Fruit fly (Drosophila melanogaster) whole organism, embryonic: ENCODE results near the gene CG31897.

ENCODE experiments used
- Atf-2 ChIP-seq: fragments of 200-800 bp; sonication (Bioruptor generic); optimal IDR thresholded peaks from 2 replicates; lab custom pipeline; 2016; ENCODE audit warnings: missing biosample characterization, missing genetic modification characterization
- BEAF-32 ChIP-seq: fragments of 200-800 bp; sonication (Bioruptor generic); optimal IDR thresholded peaks from 3 replicates; lab custom pipeline; 2017; ENCODE audit warnings: missing biosample characterization, missing genetic modification characterization, mild to moderate bottlenecking, moderate library complexity, missing genetic modification reagents
- Bgb ChIP-seq: fragments of 200-800 bp; sonication (Bioruptor generic); IDR thresholded peaks from 2 replicates; pipeline ENCODE4 v1.3.6; 2022; ENCODE audit warnings: missing biosample characterization, missing genetic modification characterization; ENCODE audit not compliant: partially characterized antibody
- Blimp-1 ChIP-seq: fragments of 200-800 bp; sonication (Bioruptor generic); optimal IDR thresholded peaks from 3 replicates; lab custom pipeline; 2018; ENCODE audit warnings: missing biosample characterization, missing genetic modification characterization, mild to moderate bottlenecking, moderate library complexity, missing genetic modification reagents
- CG12155 ChIP-seq: fragments of 200-800 bp; sonication (Bioruptor generic); optimal IDR thresholded peaks from 3 replicates; lab custom pipeline; 2016; ENCODE audit warnings: missing biosample characterization, missing genetic modification characterization
- CG14014 ChIP-seq: fragments of 200-800 bp; sonication (Bioruptor generic); IDR thresholded peaks from 2 replicates; pipeline ENCODE4 v1.3.6; 2022; ENCODE audit warnings: missing biosample characterization, missing genetic modification characterization
- CG1603 ChIP-seq: fragments of 200-800 bp; sonication (Bioruptor generic); optimal IDR thresholded peaks from 2 replicates; lab custom pipeline; 2019; ENCODE audit warnings: missing biosample characterization, mild to moderate bottlenecking, missing genetic modification characterization, moderate library complexity
- CG17328 ChIP-seq: fragments of 200-800 bp; sonication (Bioruptor generic); IDR thresholded peaks from 2 replicates; pipeline ENCODE4 v1.3.6; 2022; ENCODE audit warnings: missing biosample characterization, missing genetic modification characterization
- CG17802 ChIP-seq: fragments of 200-800 bp; sonication (Bioruptor generic); optimal IDR thresholded peaks from 2 replicates; lab custom pipeline; 2018; ENCODE audit warnings: missing biosample characterization, mild to moderate bottlenecking, missing genetic modification characterization, moderate library complexity
- CG17829 ChIP-seq: fragments of 200-800 bp; optimal IDR thresholded peaks from 2 replicates; lab custom pipeline; 2019; ENCODE audit warnings: missing biosample characterization, mild to moderate bottlenecking, missing genetic modification characterization, moderate library complexity
- CG31365 ChIP-seq: fragments of 200-800 bp; sonication (Bioruptor generic); optimal IDR thresholded peaks from 2 replicates; lab custom pipeline; 2018; ENCODE audit warnings: missing biosample characterization, mild to moderate bottlenecking, missing genetic modification characterization
- CG32532 ChIP-seq: fragments of 200-800 bp; sonication (Bioruptor generic); IDR thresholded peaks from 2 replicates; pipeline ENCODE4 v1.3.6; 2022; ENCODE audit warnings: missing biosample characterization, missing genetic modification characterization
- CG34376 ChIP-seq: fragments of 200-800 bp; sonication (Bioruptor generic); optimal IDR thresholded peaks from 2 replicates; lab custom pipeline; 2018; ENCODE audit warnings: missing biosample characterization, mild to moderate bottlenecking, missing genetic modification characterization
- CG4360 ChIP-seq: fragments of 200-800 bp; sonication (Bioruptor generic); IDR thresholded peaks from 2 replicates; pipeline ENCODE4 v1.3.6; 2022; ENCODE audit warnings: missing biosample characterization, missing genetic modification characterization
- CG4617 ChIP-seq: fragments of 200-800 bp; sonication (Bioruptor generic); optimal IDR thresholded peaks from 3 replicates; lab custom pipeline; 2016; ENCODE audit warnings: missing biosample characterization, missing genetic modification characterization, borderline replicate concordance
- CG7357 ChIP-seq: fragments of 200-800 bp; sonication (Bioruptor generic); IDR thresholded peaks from 3 replicates; pipeline ENCODE4 v1.3.6; 2022; ENCODE audit warnings: missing biosample characterization, missing genetic modification characterization
- CG7928 ChIP-seq: fragments of 200-800 bp; sonication (Bioruptor generic); optimal IDR thresholded peaks from 2 replicates; lab custom pipeline; 2017; ENCODE audit warnings: missing biosample characterization, mild to moderate bottlenecking, missing genetic modification characterization
- CG8478 ChIP-seq: fragments of >200 bp; optimal IDR thresholded peaks from 2 replicates; lab custom pipeline; 2018
- CG9215 ChIP-seq: fragments of 200-800 bp; sonication (Bioruptor generic); IDR thresholded peaks from 2 replicates; pipeline ENCODE4 v1.3.6; 2022; ENCODE audit warnings: missing biosample characterization, missing genetic modification characterization
- CHES-1-like ChIP-seq: fragments of 200-800 bp; sonication (Bioruptor generic); optimal IDR thresholded peaks from 2 replicates; lab custom pipeline; 2016; ENCODE audit warnings: missing biosample characterization, missing genetic modification characterization
- Dbx ChIP-seq: fragments of 200-800 bp; sonication (Bioruptor generic); IDR thresholded peaks from 3 replicates; pipeline ENCODE4 v1.3.6; 2022; ENCODE audit warnings: missing biosample characterization, missing genetic modification characterization
- Deaf1 ChIP-seq: fragments of 200-800 bp; optimal IDR thresholded peaks from 3 replicates; lab custom pipeline; 2019; ENCODE audit warnings: missing biosample characterization, mild to moderate bottlenecking, missing genetic modification characterization, moderate library complexity
- Ets97D ChIP-seq: fragments of 200-800 bp; sonication (Bioruptor generic); optimal IDR thresholded peaks from 3 replicates; lab custom pipeline; 2016; ENCODE audit warnings: missing biosample characterization, missing genetic modification characterization
- Gsc ChIP-seq: fragments of 200-800 bp; sonication (Bioruptor generic); IDR thresholded peaks from 2 replicates; pipeline ENCODE4 v1.3.6; 2022; ENCODE audit warnings: missing biosample characterization, missing genetic modification characterization
- HLH3B ChIP-seq: fragments of 200-800 bp; sonication (Bioruptor generic); IDR thresholded peaks from 2 replicates; pipeline ENCODE4 v1.3.6; 2022; ENCODE audit warnings: missing biosample characterization, missing genetic modification characterization
- Sox100B ChIP-seq: fragments of 200-800 bp; sonication (Bioruptor generic); optimal IDR thresholded peaks from 3 replicates; lab custom pipeline; 2018; ENCODE audit warnings: missing biosample characterization, mild to moderate bottlenecking, missing genetic modification characterization
- Vsx1 ChIP-seq: fragments of 200-800 bp; sonication (Bioruptor generic); optimal IDR thresholded peaks from 2 replicates; lab custom pipeline; 2017; ENCODE audit warnings: missing biosample characterization, mild to moderate bottlenecking, missing genetic modification characterization, missing genetic modification reagents
- Xbp1 ChIP-seq: fragments of 200-800 bp; sonication (Bioruptor generic); optimal IDR thresholded peaks from 3 replicates; lab custom pipeline; 2016; ENCODE audit warnings: missing biosample characterization, mild to moderate bottlenecking, missing genetic modification characterization
- ap ChIP-seq: fragments of 200-800 bp; sonication (Bioruptor generic); IDR thresholded peaks from 2 replicates; pipeline ENCODE4 v1.3.6; 2022; ENCODE audit warnings: missing biosample characterization, missing genetic modification characterization
- ash1 ChIP-seq: fragments of 200-800 bp; sonication (Bioruptor generic); optimal IDR thresholded peaks from 2 replicates; lab custom pipeline; 2018; ENCODE audit warnings: missing biosample characterization, mild to moderate bottlenecking, missing genetic modification characterization
- br ChIP-seq: fragments of >200 bp; optimal IDR thresholded peaks from 2 replicates; lab custom pipeline; 2017
- btn ChIP-seq: fragments of 200-800 bp; sonication (Bioruptor generic); optimal IDR thresholded peaks from 2 replicates; lab custom pipeline; 2016; ENCODE audit warnings: missing biosample characterization, missing genetic modification characterization
- cg ChIP-seq: fragments of 200-800 bp; sonication (Bioruptor generic); optimal IDR thresholded peaks from 3 replicates; lab custom pipeline; 2019; ENCODE audit warnings: missing biosample characterization, mild to moderate bottlenecking, missing genetic modification characterization, moderate library complexity
- cwo ChIP-seq: fragments of 200-800 bp; sonication (Bioruptor generic); optimal IDR thresholded peaks from 3 replicates; lab custom pipeline; 2017; ENCODE audit warnings: missing biosample characterization, missing genetic modification characterization, mild to moderate bottlenecking, moderate library complexity, missing genetic modification reagents
- dati ChIP-seq: fragments of 200-800 bp; sonication (Bioruptor generic); IDR thresholded peaks from 2 replicates; pipeline ENCODE4 v1.3.6; 2022; ENCODE audit warnings: missing biosample characterization, missing genetic modification characterization
- en ChIP-seq: fragments of 200-800 bp; sonication (Bioruptor generic); optimal IDR thresholded peaks from 2 replicates; lab custom pipeline; 2016; ENCODE audit warnings: missing biosample characterization, missing genetic modification characterization
- fu2 ChIP-seq: fragments of 200-800 bp; sonication (Bioruptor generic); optimal IDR thresholded peaks from 2 replicates; lab custom pipeline; 2016; ENCODE audit warnings: missing biosample characterization, missing genetic modification characterization
- gem ChIP-seq: fragments of 200-800 bp; sonication (Bioruptor generic); optimal IDR thresholded peaks from 2 replicates; lab custom pipeline; 2019; ENCODE audit warnings: missing biosample characterization, mild to moderate bottlenecking, missing genetic modification characterization, moderate library complexity
- grn ChIP-seq: fragments of 200-800 bp; sonication (Bioruptor generic); optimal IDR thresholded peaks from 3 replicates; lab custom pipeline; 2017; ENCODE audit warnings: missing biosample characterization, missing genetic modification characterization
- jigr1 ChIP-seq: fragments of 200-800 bp; sonication (Bioruptor generic); IDR thresholded peaks from 3 replicates; pipeline ENCODE4 v1.3.6; 2022; ENCODE audit warnings: missing biosample characterization, missing genetic modification characterization
- jing ChIP-seq: fragments of 200-800 bp; sonication (Bioruptor generic); optimal IDR thresholded peaks from 2 replicates; lab custom pipeline; 2018; ENCODE audit warnings: missing biosample characterization, mild to moderate bottlenecking, missing genetic modification characterization
- kni ChIP-seq: fragments of 200-800 bp; sonication (Bioruptor generic); optimal IDR thresholded peaks from 3 replicates; lab custom pipeline; 2017; ENCODE audit warnings: mild to moderate bottlenecking, missing biosample characterization, missing genetic modification reagents, missing genetic modification characterization
- lmd ChIP-seq: fragments of 200-800 bp; sonication (Bioruptor generic); IDR thresholded peaks from 2 replicates; pipeline ENCODE4 v1.3.6; 2022; ENCODE audit warnings: missing biosample characterization, missing genetic modification characterization
- nau ChIP-seq: fragments of 200-800 bp; sonication (Bioruptor generic); optimal IDR thresholded peaks from 3 replicates; lab custom pipeline; 2017; ENCODE audit warnings: missing biosample characterization, mild to moderate bottlenecking, missing genetic modification characterization, missing genetic modification reagents
- psq ChIP-seq: fragments of 200-800 bp; sonication (Bioruptor generic); optimal IDR thresholded peaks from 2 replicates; lab custom pipeline; 2017; ENCODE audit warnings: missing biosample characterization, missing genetic modification characterization
- sc ChIP-seq, 3 experiments: fragments of >200 bp in 2 of 3; fragments of 200-800 bp in 1 of 3; sonication (Bioruptor generic) in 1 of 3; optimal IDR thresholded peaks; 2 replicates in 2 of 3; 3 replicates in 1 of 3; lab custom pipeline; 2017; ENCODE audit warnings: mild to moderate bottlenecking in 1 of 3, missing biosample characterization in 1 of 3, missing genetic modification characterization in 1 of 3, missing genetic modification reagents in 1 of 3
- schlank ChIP-seq: fragments of 200-800 bp; sonication (Bioruptor generic); optimal IDR thresholded peaks from 2 replicates; lab custom pipeline; 2018; ENCODE audit warnings: missing biosample characterization, mild to moderate bottlenecking, missing genetic modification characterization
- sim ChIP-seq: fragments of 200-800 bp; sonication (Bioruptor generic); IDR thresholded peaks from 2 replicates; pipeline ENCODE4 v1.3.6; 2022; ENCODE audit warnings: missing biosample characterization, missing genetic modification characterization
- so ChIP-seq: fragments of 200-800 bp; sonication (Bioruptor generic); IDR thresholded peaks from 3 replicates; pipeline ENCODE4 v1.3.6; 2022; ENCODE audit warnings: missing biosample characterization, missing genetic modification characterization
- sr ChIP-seq: fragments of 200-800 bp; sonication (Bioruptor generic); IDR thresholded peaks from 3 replicates; pipeline ENCODE4 v1.3.6; 2022; ENCODE audit warnings: missing biosample characterization, missing genetic modification characterization
- stc ChIP-seq: fragments of 200-800 bp; sonication (Bioruptor generic); IDR thresholded peaks from 2 replicates; pipeline ENCODE4 v1.3.6; 2022; ENCODE audit warnings: missing biosample characterization, missing genetic modification characterization
- tll ChIP-seq, 2 experiments: fragments of 200-800 bp in 1 of 2; fragments of >200 bp in 1 of 2; sonication (Bioruptor generic) in 1 of 2; optimal IDR thresholded peaks; 2 replicates each; lab custom pipeline; 2017 to 2019; ENCODE audit warnings: missing biosample characterization in 2 of 2, missing genetic modification characterization in 2 of 2, mild to moderate bottlenecking in 1 of 2, moderate library complexity in 1 of 2

Gene CG31897

dm6 chr2L:8478379-8478778 lies 36.1 kb downstream of the CG31897 start (continued):
- TF ChIP-seq schlank (no peak), CG4617 (GFP tag; lab: Kevin White, UChicago) (no peak), kni (GFP tag; lab: Kevin White, UChicago) (peak; percentile 75), btn (no peak), CG7928 (no peak), CG9215 (GFP tag; lab: Robert Waterston, UW) (no peak), nau (GFP tag; lab: Kevin White, UChicago) (no peak), cg (GFP tag; lab: Kevin White, UChicago) (no peak), CG17802 (no peak), CG31365 (no peak), ash1 (GFP tag; lab: Kevin White, UChicago) (no peak), BEAF-32 (GFP tag; lab: Kevin White, UChicago) (peak; percentile 14), Deaf1 (tag; lab: Kevin White, UChicago) (peak; percentile 24), jigr1 (no peak), CHES-1-like (GFP tag; lab: Kevin White, UChicago) (no peak), CG4360 (0 out of 2 replicates have a peak, but pooled peaks have one; percentile 15), CG8478 (lab: Kevin White, UChicago) (no peak), Gsc (no peak), jing (no peak), Bgb (peak; percentile 9; the same call in 1 of the 2 replicates), tll (GFP tag; optimal IDR thresholded peaks at IDR 0.05; lab: Kevin White, UChicago) (peak in 1 of 2 experiments; percentile 32), Atf-2 (GFP tag; lab: Kevin White, UChicago) (no peak), stc (GFP tag; lab: Robert Waterston, UW) (no peak), Sox100B (GFP tag; lab: Kevin White, UChicago) (no peak), CG17328 (0 out of 2 replicates have a peak, but pooled peaks have one; percentile 12), CG1603 (tag; lab: Kevin White, UChicago) (no peak), CG14014 (GFP tag; lab: Robert Waterston, UW) (no peak), psq (no peak), sim (GFP tag; lab: Robert Waterston, UW) (no peak), CG32532 (peak; percentile 21; the same call in 1 of the 2 replicates), CG12155 (GFP tag; lab: Kevin White, UChicago) (peak; percentile 13), Dbx (no peak), Ets97D (GFP tag; lab: Kevin White, UChicago) (no peak), CG7357 (GFP tag; lab: Robert Waterston, UW) (no peak), Vsx1 (GFP tag; lab: Kevin White, UChicago) (no peak), br (no peak), fu2 (GFP tag; lab: Kevin White, UChicago) (no peak), ap (no peak), lmd (GFP tag; lab: Robert Waterston, UW) (no peak), sr (GFP tag; lab: Robert Waterston, UW) (no peak), grn (no peak), HLH3B (no peak), Xbp1 (GFP tag; lab: Kevin White, UChicago) (no peak), gem (tag; lab: Kevin White, UChicago) (no peak), CG34376 (GFP tag; lab: Kevin White, UChicago) (no peak), cwo (peak; percentile 51), en (GFP tag; lab: Kevin White, UChicago) (no peak), dati (GFP tag; lab: Robert Waterston, UW) (no peak), so (GFP tag; lab: Robert Waterston, UW) (no peak), Blimp-1 (no peak), CG17829 (tag; lab: Kevin White, UChicago) (no peak), sc (optimal IDR thresholded peaks at IDR 0.05; lab: Kevin White, UChicago) (no peak), sc (GFP tag; optimal IDR thresholded peaks at IDR 0.05; lab: Kevin White, UChicago) (no peak)
